Fruit fly (Drosophila melanogaster): ENCODE data around the gene Capa.

DNA sequence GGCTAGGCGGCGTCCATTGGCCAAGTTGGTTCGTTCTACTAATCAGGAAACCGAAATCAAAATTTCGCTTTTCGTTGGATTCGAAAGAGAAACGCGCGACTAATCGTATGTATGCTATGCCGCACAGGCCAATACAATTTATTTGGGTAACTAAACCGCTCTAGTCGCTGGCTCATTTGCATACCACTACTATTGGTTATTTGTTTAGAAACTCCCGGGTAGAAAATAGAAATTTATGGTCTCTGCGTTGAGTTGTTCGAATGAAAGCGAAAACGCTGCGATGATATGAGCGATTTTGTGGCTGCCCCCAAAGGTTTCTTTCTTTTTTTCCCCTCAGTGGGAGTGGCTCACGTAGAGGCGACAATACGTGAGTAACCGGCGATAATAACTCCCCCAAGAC lies 21.1 kb downstream of the Capa start:
- no peak for TF ChIP-seq CG8478 (optimal IDR thresholded peaks at IDR 0.05)
- no peak for TF ChIP-seq pan (optimal IDR thresholded peaks at IDR 0.05)
- no peak for TF ChIP-seq usp (GFP tag; optimal IDR thresholded peaks at IDR 0.05)
- TF ChIP-seq psq (optimal IDR thresholded peaks at IDR 0.05), result no peak
- no peak for TF ChIP-seq EcR (GFP tag; optimal IDR thresholded peaks at IDR 0.05)
